Fruit fly (Drosophila melanogaster) S2 (cell line): ENCODE data around the gene Neto.

Source experiments
- CG8478 ChIP-seq: fragments of >200 bp; optimal IDR thresholded peaks from 2 replicates; lab custom pipeline; 2018
- CTCF ChIP-seq, 2 experiments: fragments of >200 bp; optimal IDR thresholded peaks; 2 replicates each; lab custom pipeline; 2018

DNA sequence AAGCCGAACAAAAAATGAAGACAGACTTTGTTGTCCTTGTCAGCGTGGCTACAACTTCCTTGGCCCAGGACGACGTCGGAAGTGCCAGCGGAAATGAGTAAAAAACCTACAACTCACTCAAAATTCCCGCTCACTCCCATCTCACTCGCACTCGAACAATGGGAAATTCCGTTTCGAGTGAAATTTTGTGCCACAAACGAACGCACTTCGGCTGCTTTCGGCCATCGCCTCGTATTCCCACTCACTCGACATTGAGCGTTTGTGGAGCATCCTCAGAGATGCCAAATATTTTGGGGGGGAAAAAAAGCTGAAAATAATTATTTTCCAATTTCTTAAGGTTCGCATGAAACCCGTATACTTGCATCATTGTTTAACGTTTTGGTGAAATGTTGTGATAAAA, 1.0 kb upstream of the Neto start:
- TF ChIP-seq CTCF (optimal IDR thresholded peaks at IDR 0.05; lab: Kevin White, UChicago) = no peak
- TF ChIP-seq CG8478 (lab: Kevin White, UChicago) = no peak
